Fruit fly (Drosophila melanogaster): ENCODE data around the gene chico.

dm6 chr2L:10251592-10251991 lies 4.7 kb upstream of the chico start, which contains the start of gene Ror:
- TF ChIP-seq gfzf (GFP tag; optimal IDR thresholded peaks at IDR 0.05) (no peak), nerfin-2 (GFP tag; IDR thresholded peaks at IDR 0.05; ENCODE audit: partially characterized antibody) (no peak), lola (GFP tag; optimal IDR thresholded peaks at IDR 0.05) (no peak), pan (optimal IDR thresholded peaks at IDR 0.05) (no peak), pan (GFP tag; optimal IDR thresholded peaks at IDR 0.05 in 1 of 2, IDR thresholded peaks at IDR 0.05 in 1 of 2) (no peak), Sox100B (GFP tag; optimal IDR thresholded peaks at IDR 0.05) (no peak), Hr51 (GFP tag; optimal IDR thresholded peaks at IDR 0.05) (no peak), CG4707 (GFP tag; optimal IDR thresholded peaks at IDR 0.05) (no peak), wor (GFP tag; IDR thresholded peaks at IDR 0.05) (no peak), CG17359 (tag; optimal IDR thresholded peaks at IDR 0.05) (no peak), insv (GFP tag; optimal IDR thresholded peaks at IDR 0.05) (no peak), CG1603 (tag; optimal IDR thresholded peaks at IDR 0.05) (no peak)
